Fruit fly (Drosophila melanogaster) whole organism, prepupa: ENCODE data around the gene Ciz1.

Source experiments
- CG10631 ChIP-seq: fragments of 200-800 bp; sonication (Bioruptor generic); optimal IDR thresholded peaks from 2 replicates; lab custom pipeline; 2016; ENCODE audit warnings: missing biosample characterization, missing genetic modification characterization
- CG10669 ChIP-seq: fragments of 200-800 bp; sonication (Bioruptor generic); optimal IDR thresholded peaks from 3 replicates; lab custom pipeline; 2018; ENCODE audit warnings: missing biosample characterization, mild to moderate bottlenecking, missing genetic modification characterization, moderate library complexity
- CG11294 ChIP-seq: fragments of 200-800 bp; sonication (Bioruptor generic); IDR thresholded peaks from 2 replicates; pipeline ENCODE4 v1.3.6; 2022; ENCODE audit warnings: missing biosample characterization, missing genetic modification characterization
- CG11762 ChIP-seq: fragments of 200-800 bp; sonication (Bioruptor generic); optimal IDR thresholded peaks from 3 replicates; lab custom pipeline; 2016; ENCODE audit warnings: missing biosample characterization, missing genetic modification characterization; ENCODE audit not compliant: insufficient read depth
- CG11902 ChIP-seq: fragments of 200-800 bp; sonication (Bioruptor generic); optimal IDR thresholded peaks from 3 replicates; lab custom pipeline; 2016; ENCODE audit warnings: missing biosample characterization, missing genetic modification characterization
- CG15336 ChIP-seq: fragments of 200-800 bp; sonication (Bioruptor generic); IDR thresholded peaks from 2 replicates; pipeline ENCODE4 v1.3.6; 2022; ENCODE audit warnings: missing biosample characterization, missing genetic modification characterization
- CG1621 ChIP-seq: fragments of 200-800 bp; sonication (Bioruptor generic); optimal IDR thresholded peaks from 3 replicates; lab custom pipeline; 2018; ENCODE audit warnings: missing biosample characterization, mild to moderate bottlenecking, missing genetic modification characterization
- CG32006 ChIP-seq: fragments of 200-800 bp; sonication (Bioruptor generic); optimal IDR thresholded peaks from 3 replicates; lab custom pipeline; 2017; ENCODE audit warnings: missing biosample characterization, mild to moderate bottlenecking, missing genetic modification characterization
- CG34406 ChIP-seq: fragments of 200-800 bp; sonication (Bioruptor generic); optimal IDR thresholded peaks from 3 replicates; lab custom pipeline; 2016; ENCODE audit warnings: missing biosample characterization, missing genetic modification characterization
- CG3919 ChIP-seq: fragments of 200-800 bp; sonication (Bioruptor generic); optimal IDR thresholded peaks from 3 replicates; lab custom pipeline; 2016; ENCODE audit warnings: missing biosample characterization, missing genetic modification characterization
- CG4318 ChIP-seq: fragments of 200-800 bp; sonication (Bioruptor generic); optimal IDR thresholded peaks from 3 replicates; lab custom pipeline; 2017; ENCODE audit warnings: missing biosample characterization, mild to moderate bottlenecking, missing genetic modification characterization
- CG6792 ChIP-seq: fragments of 200-800 bp; sonication (Bioruptor generic); optimal IDR thresholded peaks from 3 replicates; lab custom pipeline; 2016; ENCODE audit warnings: missing biosample characterization, missing genetic modification characterization
- CG6808 ChIP-seq: fragments of 200-800 bp; sonication (Bioruptor generic); optimal IDR thresholded peaks from 3 replicates; lab custom pipeline; 2017; ENCODE audit warnings: missing biosample characterization, missing genetic modification characterization, mild to moderate bottlenecking, moderate library complexity, missing genetic modification reagents
- CG6854 ChIP-seq: fragments of 200-800 bp; sonication (Bioruptor generic); optimal IDR thresholded peaks from 2 replicates; lab custom pipeline; 2017; ENCODE audit warnings: missing biosample characterization, mild to moderate bottlenecking, missing genetic modification characterization
- CG7368 ChIP-seq: fragments of 200-800 bp; sonication (Bioruptor generic); optimal IDR thresholded peaks from 3 replicates; lab custom pipeline; 2016; ENCODE audit warnings: missing biosample characterization, missing genetic modification characterization
- CG8319 ChIP-seq: fragments of 200-800 bp; sonication (Bioruptor generic); optimal IDR thresholded peaks from 3 replicates; lab custom pipeline; 2016; ENCODE audit warnings: missing biosample characterization, missing genetic modification characterization
- CG8632 ChIP-seq: fragments of 200-800 bp; sonication (Bioruptor generic); optimal IDR thresholded peaks from 3 replicates; lab custom pipeline; 2016; ENCODE audit warnings: missing biosample characterization, missing genetic modification characterization
- CG9139 ChIP-seq: fragments of 200-800 bp; sonication (Bioruptor generic); optimal IDR thresholded peaks from 3 replicates; lab custom pipeline; 2017; ENCODE audit warnings: missing biosample characterization, mild to moderate bottlenecking, missing genetic modification characterization
- Eip75B ChIP-seq: fragments of 200-800 bp; sonication (Bioruptor generic); optimal IDR thresholded peaks from 3 replicates; lab custom pipeline; 2016; ENCODE audit warnings: missing biosample characterization, missing genetic modification characterization
- Ets21C ChIP-seq: fragments of 200-800 bp; sonication (Bioruptor generic); optimal IDR thresholded peaks from 3 replicates; lab custom pipeline; 2016; ENCODE audit warnings: missing biosample characterization, missing genetic modification characterization
- Ets96B ChIP-seq: fragments of 200-800 bp; optimal IDR thresholded peaks from 2 replicates; lab custom pipeline; 2019; ENCODE audit warnings: missing biosample characterization, mild to moderate bottlenecking, missing genetic modification characterization, moderate library complexity
- Hr4 ChIP-seq: fragments of 200-800 bp; sonication (Bioruptor generic); optimal IDR thresholded peaks from 3 replicates; lab custom pipeline; 2016; ENCODE audit warnings: missing biosample characterization, missing genetic modification characterization
- Lpt ChIP-seq: fragments of 200-800 bp; sonication (Bioruptor generic); optimal IDR thresholded peaks from 3 replicates; lab custom pipeline; 2016; ENCODE audit warnings: missing biosample characterization, missing genetic modification characterization
- Sox102F ChIP-seq: fragments of 200-800 bp; sonication (Bioruptor generic); optimal IDR thresholded peaks from 2 replicates; lab custom pipeline; 2016; ENCODE audit warnings: missing biosample characterization, mild to moderate bottlenecking, missing genetic modification characterization
- Sox14 ChIP-seq: fragments of 200-800 bp; sonication (Bioruptor generic); optimal IDR thresholded peaks from 3 replicates; lab custom pipeline; 2016; ENCODE audit warnings: missing biosample characterization, missing genetic modification characterization
- achi ChIP-seq: fragments of 200-800 bp; sonication (Bioruptor generic); optimal IDR thresholded peaks from 3 replicates; lab custom pipeline; 2016; ENCODE audit warnings: missing biosample characterization, missing genetic modification characterization
- cyc ChIP-seq: fragments of 200-800 bp; sonication (Bioruptor generic); optimal IDR thresholded peaks from 3 replicates; lab custom pipeline; 2016; ENCODE audit warnings: missing biosample characterization, missing genetic modification characterization
- dac ChIP-seq: fragments of 200-800 bp; sonication (Bioruptor generic); optimal IDR thresholded peaks from 2 replicates; lab custom pipeline; 2017; ENCODE audit warnings: missing biosample characterization, mild to moderate bottlenecking, missing genetic modification characterization
- dsx ChIP-seq: fragments of 200-800 bp; optimal IDR thresholded peaks from 3 replicates; lab custom pipeline; 2019; ENCODE audit warnings: missing biosample characterization, mild to moderate bottlenecking, missing genetic modification characterization, moderate library complexity; ENCODE audit not compliant: poor library complexity, severe bottlenecking
- eg ChIP-seq: fragments of 200-800 bp; sonication (Bioruptor generic); IDR thresholded peaks from 3 replicates; pipeline ENCODE4 v1.3.6; 2022; ENCODE audit warnings: missing biosample characterization, missing genetic modification characterization
- fd59A ChIP-seq: fragments of 200-800 bp; sonication (Bioruptor generic); optimal IDR thresholded peaks from 2 replicates; lab custom pipeline; 2017; ENCODE audit warnings: missing biosample characterization, mild to moderate bottlenecking, missing genetic modification characterization, missing genetic modification reagents
- fkh ChIP-seq: fragments of 200-800 bp; sonication (Bioruptor generic); optimal IDR thresholded peaks from 3 replicates; lab custom pipeline; 2017; ENCODE audit warnings: missing biosample characterization, mild to moderate bottlenecking, missing genetic modification characterization, moderate library complexity
- lz ChIP-seq: fragments of 200-800 bp; sonication (Bioruptor generic); optimal IDR thresholded peaks from 3 replicates; lab custom pipeline; 2016; ENCODE audit warnings: missing biosample characterization, missing genetic modification characterization
- net ChIP-seq: fragments of 200-800 bp; sonication (Bioruptor generic); optimal IDR thresholded peaks from 3 replicates; lab custom pipeline; 2016; ENCODE audit warnings: missing biosample characterization, missing genetic modification characterization
- salr ChIP-seq, 2 experiments: fragments of 200-800 bp; sonication (Bioruptor generic); optimal IDR thresholded peaks; 3 replicates each; lab custom pipeline; 2016 to 2018; ENCODE audit warnings: missing biosample characterization in 2 of 2, missing genetic modification characterization in 2 of 2, mild to moderate bottlenecking in 1 of 2
- spab ChIP-seq: fragments of 200-800 bp; sonication (Bioruptor generic); optimal IDR thresholded peaks from 2 replicates; lab custom pipeline; 2017; ENCODE audit warnings: missing biosample characterization, mild to moderate bottlenecking, missing genetic modification characterization, missing genetic modification reagents
- ss ChIP-seq, 2 experiments: fragments of 200-800 bp; sonication (Bioruptor generic); optimal IDR thresholded peaks; 2 replicates in 1 of 2; 3 replicates in 1 of 2; lab custom pipeline; 2017 to 2018; ENCODE audit warnings: mild to moderate bottlenecking in 2 of 2, missing biosample characterization in 2 of 2, missing genetic modification characterization in 2 of 2, moderate library complexity in 1 of 2
- svp ChIP-seq: fragments of 200-800 bp; sonication (Bioruptor generic); peaks from one replicate; lab custom pipeline; 2016; ENCODE audit warnings: missing biosample characterization, missing genetic modification characterization
- topi ChIP-seq: fragments of 200-800 bp; sonication (Bioruptor generic); optimal IDR thresholded peaks from 3 replicates; lab custom pipeline; 2016; ENCODE audit warnings: missing biosample characterization, missing genetic modification characterization
- vri ChIP-seq: fragments of 200-800 bp; sonication (Bioruptor generic); optimal IDR thresholded peaks from 3 replicates; lab custom pipeline; 2016; ENCODE audit warnings: missing biosample characterization, mild to moderate bottlenecking, missing genetic modification characterization

Ciz1 gene

dm6 chr3L:9859624-9860023 lies 4.8 kb upstream of the Ciz1 start, which contains the start of gene CG10809:
CG10809 (minus strand) TSS chr3L:9859889.
- TF ChIP-seq Lpt (GFP tag; lab: Kevin White, UChicago) = no peak
- no peak for TF ChIP-seq Eip75B
- no peak for TF ChIP-seq Hr4 (GFP tag; lab: Kevin White, UChicago)
- TF ChIP-seq ss (GFP tag; optimal IDR thresholded peaks at IDR 0.05; lab: Kevin White, UChicago) = no peak
- no peak for TF ChIP-seq CG32006 (GFP tag; lab: Kevin White, UChicago)
- peak; percentile 65 for TF ChIP-seq svp
- peak; percentile 99 for TF ChIP-seq fkh
- TF ChIP-seq vri (GFP tag; lab: Kevin White, UChicago) = no peak
- peak; percentile 12 for TF ChIP-seq lz (GFP tag; lab: Kevin White, UChicago)
- TF ChIP-seq Sox14 (GFP tag; lab: Kevin White, UChicago) = peak; percentile 11
- no peak for TF ChIP-seq net (GFP tag; lab: Kevin White, UChicago)
- TF ChIP-seq Ets96B (tag; lab: Kevin White, UChicago) = no peak
- TF ChIP-seq cyc (GFP tag; lab: Kevin White, UChicago) = no peak
- no peak for TF ChIP-seq CG15336 (GFP tag; lab: Robert Waterston, UW)
- TF ChIP-seq salr (GFP tag; optimal IDR thresholded peaks at IDR 0.05; lab: Kevin White, UChicago) = no peak
- no peak for TF ChIP-seq CG34406 (GFP tag; lab: Kevin White, UChicago)
- TF ChIP-seq CG11762 (GFP tag; lab: Kevin White, UChicago) = no peak
- TF ChIP-seq CG6792 (GFP tag; lab: Kevin White, UChicago) = no peak
- no peak for TF ChIP-seq dsx (GFP tag; lab: Kevin White, UChicago)
- no peak for TF ChIP-seq CG3919 (GFP tag; lab: Kevin White, UChicago)
- no peak for TF ChIP-seq CG6854 (GFP tag; lab: Kevin White, UChicago)
- no peak for TF ChIP-seq CG8319 (GFP tag; lab: Kevin White, UChicago)
- no peak for TF ChIP-seq fd59A (GFP tag; lab: Kevin White, UChicago)
- no peak for TF ChIP-seq spab
- TF ChIP-seq CG1621 = no peak
- no peak for TF ChIP-seq eg (GFP tag; lab: Robert Waterston, UW)
- TF ChIP-seq CG11294 (GFP tag; lab: Robert Waterston, UW) = no peak
- peak; percentile 26 for TF ChIP-seq CG10631 (GFP tag; lab: Kevin White, UChicago)
- no peak for TF ChIP-seq CG4318 (GFP tag; lab: Kevin White, UChicago)
- no peak for TF ChIP-seq Ets21C (GFP tag; lab: Kevin White, UChicago)
- TF ChIP-seq topi (GFP tag; lab: Kevin White, UChicago) = no peak
- no peak for TF ChIP-seq CG8632 (GFP tag; lab: Kevin White, UChicago)

- TF ChIP-seq ss (GFP tag; optimal IDR thresholded peaks at IDR 0.05; lab: Kevin White, UChicago) (peak; percentile 6 to 46), CG6854 (GFP tag; lab: Kevin White, UChicago) (peak; percentile 30), CG6808 (GFP tag; lab: Kevin White, UChicago) (peak; percentile 54), CG3919 (GFP tag; lab: Kevin White, UChicago) (no peak), CG7368 (GFP tag; lab: Kevin White, UChicago) (no peak)
Measured at dm6 chr3L:9863656-9864055, 783 bp upstream of the Ciz1 start.

dm6 chr3L:9865053-9865442 lies 609 bp downstream of the Ciz1 start:
- TF ChIP-seq CG10669 (GFP tag; lab: Kevin White, UChicago) = no peak
- TF ChIP-seq CG11902 (GFP tag; lab: Kevin White, UChicago) = no peak
- no peak for TF ChIP-seq Eip75B
- TF ChIP-seq lz (GFP tag; lab: Kevin White, UChicago) = no peak
- no peak for TF ChIP-seq CG9139 (GFP tag; lab: Kevin White, UChicago)
- TF ChIP-seq dac = no peak
- no peak for TF ChIP-seq CG3919 (GFP tag; lab: Kevin White, UChicago)
- no peak for TF ChIP-seq CG11762 (GFP tag; lab: Kevin White, UChicago)
- no peak for TF ChIP-seq eg (GFP tag; lab: Robert Waterston, UW)
- TF ChIP-seq Sox102F (GFP tag; lab: Kevin White, UChicago) = no peak
- TF ChIP-seq topi (GFP tag; lab: Kevin White, UChicago) = no peak
- TF ChIP-seq achi = no peak
- no peak for TF ChIP-seq salr (GFP tag; optimal IDR thresholded peaks at IDR 0.05; lab: Kevin White, UChicago)
